Fruit fly (Drosophila melanogaster): ENCODE measurements around the gene CG3823.
A peak's percentile ranks its signal among the peaks of the same experiment; 100 is the strongest.

The CG3823 gene

DNA sequence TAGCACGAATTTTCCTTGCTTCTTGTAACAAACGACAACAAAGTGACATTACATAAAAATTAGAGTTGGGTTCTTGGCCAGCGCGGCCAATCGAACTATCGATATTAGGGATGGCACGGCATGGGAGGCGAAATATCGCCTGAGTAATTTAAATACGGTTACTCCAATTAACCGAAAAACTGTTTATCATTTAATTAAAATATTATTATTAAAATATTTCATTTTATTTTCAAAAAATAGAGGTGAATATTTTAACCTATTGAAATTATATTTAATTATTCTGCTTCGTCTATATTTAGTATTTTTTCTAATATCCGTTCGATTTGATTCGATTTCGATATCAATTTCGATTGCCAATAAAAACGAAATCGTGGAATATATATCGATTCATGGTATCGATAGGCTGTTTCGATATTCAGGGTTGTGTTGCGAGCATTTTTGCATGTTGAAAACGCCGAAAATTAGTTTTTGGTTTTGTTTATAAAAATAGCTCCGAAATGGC, 48.3 kb upstream of the CG3823 start, which contains the start of the genes Rbcn-3A and Spx (continued):
- TF ChIP-seq ro (GFP tag; IDR thresholded peaks at IDR 0.05) = no peak
- no peak for TF ChIP-seq Rx (GFP tag; IDR thresholded peaks at IDR 0.05)
- TF ChIP-seq CG4707 (GFP tag; optimal IDR thresholded peaks at IDR 0.05) = no peak
- no peak for TF ChIP-seq CTCF (GFP tag; optimal IDR thresholded peaks at IDR 0.05)
- peak; percentile 40 for TF ChIP-seq CG4424 (GFP tag; optimal IDR thresholded peaks at IDR 0.05)
- TF ChIP-seq wek (GFP tag; optimal IDR thresholded peaks at IDR 0.05) = no peak
- TF ChIP-seq crol (GFP tag; IDR thresholded peaks at IDR 0.05) = no peak
- TF ChIP-seq pho (GFP tag; optimal IDR thresholded peaks at IDR 0.05) = no peak
- no peak for TF ChIP-seq gce (GFP tag; IDR thresholded peaks at IDR 0.05)
- no peak for TF ChIP-seq CG1529 (GFP tag; optimal IDR thresholded peaks at IDR 0.05)
- TF ChIP-seq rib (GFP tag; IDR thresholded peaks at IDR 0.05) = no peak
- TF ChIP-seq Hr39 (optimal IDR thresholded peaks at IDR 0.05) = no peak
- no peak for TF ChIP-seq Side (GFP tag; optimal IDR thresholded peaks at IDR 0.05)
- TF ChIP-seq vfl (GFP tag; optimal IDR thresholded peaks at IDR 0.05) = no peak
- no peak for TF ChIP-seq CG2199 (GFP tag; IDR thresholded peaks at IDR 0.05)
- peak; percentile 15 for TF ChIP-seq Oli (tag; optimal IDR thresholded peaks at IDR 0.05)
- TF ChIP-seq br (optimal IDR thresholded peaks at IDR 0.05) = no peak
- TF ChIP-seq Dip3 (GFP tag; optimal IDR thresholded peaks at IDR 0.05) = no peak
- no peak for TF ChIP-seq CG18476 (GFP tag; optimal IDR thresholded peaks at IDR 0.05)
- no peak for TF ChIP-seq pfk (GFP tag; optimal IDR thresholded peaks at IDR 0.05)
- TF ChIP-seq Ets65A (GFP tag) = peak; percentile 9
- no peak for TF ChIP-seq chif (GFP tag; optimal IDR thresholded peaks at IDR 0.05)
- TF ChIP-seq CG8478 (optimal IDR thresholded peaks at IDR 0.05) = no peak
- peak; percentile 93 for TF ChIP-seq unc-4 (GFP tag; IDR thresholded peaks at IDR 0.05; ENCODE audit: partially characterized antibody)
- no peak for TF ChIP-seq jigr1 (GFP tag; IDR thresholded peaks at IDR 0.05)
- no peak for TF ChIP-seq cad (GFP tag; optimal IDR thresholded peaks at IDR 0.05)
- no peak for TF ChIP-seq CG6254 (GFP tag; optimal IDR thresholded peaks at IDR 0.05)
- TF ChIP-seq C15 (GFP tag; IDR thresholded peaks at IDR 0.05) = no peak
- no peak for TF ChIP-seq MESR4 (GFP tag; optimal IDR thresholded peaks at IDR 0.05)
- TF ChIP-seq CG4328 (GFP tag; optimal IDR thresholded peaks at IDR 0.05) = no peak
- TF ChIP-seq CG14965 (GFP tag; optimal IDR thresholded peaks at IDR 0.05; ENCODE audit: borderline replicate concordance) = no peak
- TF ChIP-seq lmd (GFP tag; IDR thresholded peaks at IDR 0.05) = no peak; the same call in 1 of the 2 replicates
- TF ChIP-seq insv (GFP tag; optimal IDR thresholded peaks at IDR 0.05) = no peak
- peak; percentile 70; the same call in 1 of the 2 replicates for TF ChIP-seq ato (GFP tag; IDR thresholded peaks at IDR 0.05; ENCODE audit: partially characterized antibody)
- no peak for TF ChIP-seq CG9876 (GFP tag; optimal IDR thresholded peaks at IDR 0.05)
- peak; percentile 55 for TF ChIP-seq CG13424 (tag; optimal IDR thresholded peaks at IDR 0.05)
- TF ChIP-seq CG4404 (GFP tag; IDR thresholded peaks at IDR 0.05) = no peak
- TF ChIP-seq Hmr (GFP tag; optimal IDR thresholded peaks at IDR 0.05) = peak; percentile 27
- no peak for TF ChIP-seq HLH3B (GFP tag; IDR thresholded peaks at IDR 0.05)
- peak; percentile 94 for TF ChIP-seq Dll (GFP tag; IDR thresholded peaks at IDR 0.05; ENCODE audit: partially characterized antibody)
- TF ChIP-seq kah (GFP tag; optimal IDR thresholded peaks at IDR 0.05) = no peak
- no peak for TF ChIP-seq eyg (GFP tag; optimal IDR thresholded peaks at IDR 0.05)
- TF ChIP-seq Usf (GFP tag; optimal IDR thresholded peaks at IDR 0.05) = no peak
- peak; percentile 21 for TF ChIP-seq D19A (tag; optimal IDR thresholded peaks at IDR 0.05)
- TF ChIP-seq tap (tag; optimal IDR thresholded peaks at IDR 0.05) = no peak
- TF ChIP-seq Myb (GFP tag; optimal IDR thresholded peaks at IDR 0.05) = no peak
- no peak for TF ChIP-seq fd96Cb (tag; optimal IDR thresholded peaks at IDR 0.05)
- TF ChIP-seq so (GFP tag; IDR thresholded peaks at IDR 0.05) = no peak

Measured in whole organism, embryonic.